Worm (Caenorhabditis elegans) whole organism, L2 larva: ENCODE data around the gene clec-210.
"Not testable (repeated sequence)": the region's sequence is repeated elsewhere in the genome, so short reads cannot be mapped to it uniquely, and the experiment has no call there.

Experiments
- C34F6.9 ChIP-seq: fragments of 150-350 bp; optimal IDR thresholded peaks from 2 replicates; lab custom pipeline; 2014; ENCODE audit warnings: missing biosample characterization, missing genetic modification characterization
- R02D3.7 ChIP-seq: fragments of 150-350 bp; optimal IDR thresholded peaks from 2 replicates; lab custom pipeline; 2014; ENCODE audit warnings: missing biosample characterization, missing genetic modification characterization
- ZK546.5 ChIP-seq: sonication (generic microtip); optimal IDR thresholded peaks from 2 replicates; lab custom pipeline; 2017; ENCODE audit warnings: missing biosample characterization, missing genetic modification characterization
- alr-1 ChIP-seq: fragments of 150-350 bp; optimal IDR thresholded peaks from 2 replicates; lab custom pipeline; 2014; ENCODE audit warnings: missing biosample characterization, missing genetic modification characterization
- aly-2 ChIP-seq: fragments of 150-350 bp; optimal IDR thresholded peaks from 2 replicates; lab custom pipeline; 2014; ENCODE audit warnings: missing biosample characterization, missing genetic modification characterization
- ama-1 ChIP-seq: fragments of 150-350 bp; optimal IDR thresholded peaks from 2 replicates; lab custom pipeline; 2018; ENCODE audit warnings: inconsistent platforms
- blmp-1 ChIP-seq: sonication (generic microtip); optimal IDR thresholded peaks from 2 replicates; lab custom pipeline; 2017; ENCODE audit warnings: missing genetic modification characterization, mild to moderate bottlenecking, missing compliant biosample characterization, antibody characterized with exemption, moderate library complexity; ENCODE audit not compliant: insufficient read depth
- ceh-16 ChIP-seq: fragments of 150-350 bp; optimal IDR thresholded peaks from 2 replicates; lab custom pipeline; 2014; ENCODE audit warnings: missing biosample characterization, missing genetic modification characterization
- ceh-82 ChIP-seq: fragments of 150-350 bp; optimal IDR thresholded peaks from 2 replicates; lab custom pipeline; 2014; ENCODE audit warnings: missing biosample characterization, missing genetic modification characterization
- crh-2 ChIP-seq: sonication (generic microtip); optimal IDR thresholded peaks from 2 replicates; lab custom pipeline; 2017; ENCODE audit warnings: missing biosample characterization, missing genetic modification characterization
- egl-27 ChIP-seq: sonication (generic microtip); optimal IDR thresholded peaks from 3 replicates; lab custom pipeline; 2017; ENCODE audit warnings: missing biosample characterization, missing genetic modification reagents, missing genetic modification characterization
- elt-3 ChIP-seq: sonication (generic microtip); optimal IDR thresholded peaks from 2 replicates; lab custom pipeline; 2017; ENCODE audit warnings: missing biosample characterization, missing genetic modification characterization
- fos-1 ChIP-seq: fragments of 150-350 bp; optimal IDR thresholded peaks from 2 replicates; lab custom pipeline; 2014; ENCODE audit warnings: missing biosample characterization, missing genetic modification characterization
- gmeb-1 ChIP-seq: fragments of 150-350 bp; optimal IDR thresholded peaks from 2 replicates; lab custom pipeline; 2014; ENCODE audit warnings: missing biosample characterization, missing genetic modification characterization
- lin-11 ChIP-seq: fragments of 150-350 bp; sonication (generic microtip); optimal IDR thresholded peaks from 2 replicates; lab custom pipeline; 2014; ENCODE audit warnings: missing biosample characterization, missing genetic modification characterization, inconsistent platforms, mixed read lengths
- lin-13 ChIP-seq: fragments of 150-350 bp; optimal IDR thresholded peaks from 2 replicates; lab custom pipeline; 2014; ENCODE audit warnings: missing biosample characterization, missing genetic modification reagents, missing genetic modification characterization
- lin-39 ChIP-seq: fragments of 150-350 bp; optimal IDR thresholded peaks from 2 replicates; lab custom pipeline; 2014; ENCODE audit warnings: missing biosample characterization, missing genetic modification reagents, missing genetic modification characterization
- lsy-2 ChIP-seq, 2 experiments: fragments of 150-350 bp in 1 of 2; sonication (generic microtip) in 1 of 2; optimal IDR thresholded peaks; 2 replicates each; lab custom pipeline; 2014 to 2017; ENCODE audit warnings: missing biosample characterization in 2 of 2, missing genetic modification characterization in 2 of 2
- mab-5 ChIP-seq: fragments of 150-350 bp; optimal IDR thresholded peaks from 2 replicates; lab custom pipeline; 2014; ENCODE audit warnings: missing biosample characterization, missing genetic modification characterization
- mbf-1 ChIP-seq: sonication (generic microtip); optimal IDR thresholded peaks from 2 replicates; lab custom pipeline; 2017; ENCODE audit warnings: missing biosample characterization, missing genetic modification characterization
- nhr-12 ChIP-seq: fragments of 150-350 bp; optimal IDR thresholded peaks from 2 replicates; lab custom pipeline; 2014; ENCODE audit warnings: missing biosample characterization, missing genetic modification characterization
- nhr-129 ChIP-seq: fragments of 150-350 bp; optimal IDR thresholded peaks from 2 replicates; lab custom pipeline; 2014; ENCODE audit warnings: missing biosample characterization, missing genetic modification characterization
- nhr-21 ChIP-seq: fragments of 150-350 bp; optimal IDR thresholded peaks from 2 replicates; lab custom pipeline; 2014; ENCODE audit warnings: missing biosample characterization, missing genetic modification characterization
- nhr-23 ChIP-seq: fragments of 150-350 bp; optimal IDR thresholded peaks from 2 replicates; lab custom pipeline; 2014; ENCODE audit warnings: missing biosample characterization, missing genetic modification reagents, missing genetic modification characterization
- nhr-237 ChIP-seq: fragments of 150-350 bp; optimal IDR thresholded peaks from 2 replicates; lab custom pipeline; 2014; ENCODE audit warnings: missing biosample characterization, missing genetic modification characterization
- nhr-6 ChIP-seq: fragments of 150-350 bp; optimal IDR thresholded peaks from 2 replicates; lab custom pipeline; 2014; ENCODE audit warnings: missing biosample characterization, missing genetic modification characterization
- nhr-77 ChIP-seq: fragments of 150-350 bp; optimal IDR thresholded peaks from 2 replicates; lab custom pipeline; 2014; ENCODE audit warnings: missing biosample characterization, missing genetic modification characterization
- peb-1 ChIP-seq: fragments of 150-350 bp; optimal IDR thresholded peaks from 2 replicates; lab custom pipeline; 2014; ENCODE audit warnings: missing biosample characterization, missing genetic modification characterization
- sma-3 ChIP-seq: sonication (generic microtip); optimal IDR thresholded peaks from 2 replicates; lab custom pipeline; 2016; ENCODE audit warnings: missing genetic modification reagents, missing genetic modification characterization, missing compliant biosample characterization
- sma-9 ChIP-seq, 2 experiments: fragments of 150-350 bp in 1 of 2; sonication (generic microtip) in 1 of 2; optimal IDR thresholded peaks; 2 replicates each; lab custom pipeline; 2014 to 2016; ENCODE audit warnings: missing genetic modification characterization in 2 of 2, mild to moderate bottlenecking in 1 of 2, missing biosample characterization in 1 of 2, missing compliant biosample characterization in 1 of 2, missing genetic modification reagents in 1 of 2, moderate library complexity in 1 of 2
- unc-39 ChIP-seq: fragments of 150-350 bp; optimal IDR thresholded peaks from 2 replicates; lab custom pipeline; 2014; ENCODE audit warnings: missing biosample characterization, missing genetic modification characterization
- unc-55 ChIP-seq: fragments of 150-350 bp; sonication (generic microtip); optimal IDR thresholded peaks from 3 replicates; lab custom pipeline; 2014; ENCODE audit warnings: missing biosample characterization, missing genetic modification reagents, missing genetic modification characterization
- unc-62 ChIP-seq: fragments of 150-350 bp; optimal IDR thresholded peaks from 2 replicates; lab custom pipeline; 2014; ENCODE audit warnings: missing biosample characterization, missing genetic modification reagents, missing genetic modification characterization
- zag-1 ChIP-seq: fragments of 150-350 bp; optimal IDR thresholded peaks from 2 replicates; lab custom pipeline; 2014; ENCODE audit warnings: missing biosample characterization, missing genetic modification characterization
- ztf-1 ChIP-seq: fragments of 200-800 bp; sonication (Bioruptor generic); conservative IDR thresholded peaks from 2 replicates; pipeline ENCODE4 v1.3.6; 2022; ENCODE audit warnings: missing genetic modification characterization, missing compliant biosample characterization
- ztf-11 ChIP-seq: sonication (generic microtip); optimal IDR thresholded peaks from 2 replicates; lab custom pipeline; 2017; ENCODE audit warnings: missing biosample characterization, missing genetic modification characterization

clec-210 gene

DNA sequence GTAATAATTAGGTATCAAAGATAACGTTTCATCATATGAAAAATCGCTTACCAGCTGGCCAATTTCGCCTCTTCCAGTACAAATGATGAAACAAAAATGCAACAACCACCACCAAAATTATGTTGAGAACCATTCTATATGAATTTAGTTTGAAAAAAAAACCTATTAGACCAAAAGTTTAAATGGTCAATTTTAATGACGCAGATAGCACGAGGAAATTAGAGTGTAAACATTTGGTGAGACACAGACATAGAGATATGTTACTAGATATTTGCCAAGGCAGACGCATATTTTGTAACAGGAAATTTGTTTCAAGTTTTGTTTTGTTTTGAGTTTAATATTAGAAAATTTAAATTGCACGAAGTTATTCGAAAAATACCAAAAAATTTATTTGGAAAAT is 23.8 kb upstream of the clec-210 start, which contains the start of gene cyp-33C9:
Gene cyp-33C9 (minus strand): TSS at position 211 of the 400 bp plus-strand sequence.
- no peak for TF ChIP-seq aly-2 (tag; lab: Kevin White, UChicago)
- TF ChIP-seq fos-1 (tag; lab: Kevin White, UChicago), result peak; percentile 19
- no peak for TF ChIP-seq unc-62
- no peak for TF ChIP-seq unc-55 (GFP tag; lab: Kevin White, UChicago)
- no peak for TF ChIP-seq nhr-237 (tag; lab: Kevin White, UChicago)
- TF ChIP-seq crh-2 (tag; lab: Kevin White, UChicago), result no peak
- TF ChIP-seq lin-13 (GFP tag; lab: Kevin White, UChicago), result no peak
- TF ChIP-seq nhr-129, result peak; percentile 12
- TF ChIP-seq C34F6.9 (tag; lab: Kevin White, UChicago), result peak; percentile 50
- no peak for TF ChIP-seq lin-39 (tag; lab: Kevin White, UChicago)
- TF ChIP-seq R02D3.7, result no peak
- no peak for TF ChIP-seq lin-11 (tag; lab: Kevin White, UChicago)
- no peak for TF ChIP-seq ZK546.5 (tag; lab: Kevin White, UChicago)
- no peak for TF ChIP-seq nhr-21 (tag; lab: Kevin White, UChicago)
- no peak for TF ChIP-seq mbf-1 (tag; lab: Kevin White, UChicago)
- TF ChIP-seq sma-9 (GFP tag; optimal IDR thresholded peaks at IDR 0.05; lab: Kevin White, UChicago), result peak; percentile 47
- TF ChIP-seq sma-9 (tag; optimal IDR thresholded peaks at IDR 0.05; lab: Kevin White, UChicago), result no peak
- no peak for TF ChIP-seq lsy-2 (tag; optimal IDR thresholded peaks at IDR 0.05; lab: Kevin White, UChicago)
- no peak for TF ChIP-seq mab-5 (tag; lab: Kevin White, UChicago)
- TF ChIP-seq ama-1, result no peak
- no peak for TF ChIP-seq alr-1 (tag; lab: Kevin White, UChicago)
- no peak for TF ChIP-seq ztf-11

DNA sequence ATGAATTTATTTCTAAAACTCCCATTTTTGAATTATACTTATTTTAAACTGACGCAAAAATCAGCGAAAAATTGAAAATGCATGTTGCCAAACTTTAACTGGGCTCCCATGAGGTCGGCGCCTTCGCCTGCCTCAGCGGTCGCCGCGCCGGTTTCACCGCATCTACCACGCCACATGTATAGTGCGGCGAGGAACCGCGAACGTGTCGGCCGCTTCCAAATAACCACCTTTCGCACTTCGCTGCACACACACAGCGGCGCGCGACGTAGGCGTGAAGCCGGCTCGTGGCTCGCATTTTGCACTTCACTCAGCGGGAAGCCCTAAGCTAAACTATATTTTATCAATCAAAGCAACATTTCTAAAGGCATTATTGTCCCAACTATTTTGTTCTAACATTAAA is 17.6 kb upstream of the clec-210 start:
- TF ChIP-seq nhr-23 (tag; lab: Kevin White, UChicago) (no peak), elt-3 (tag; lab: Kevin White, UChicago) (no peak)
- TF ChIP-seq, all 48 proteins: peak for 0

DNA sequence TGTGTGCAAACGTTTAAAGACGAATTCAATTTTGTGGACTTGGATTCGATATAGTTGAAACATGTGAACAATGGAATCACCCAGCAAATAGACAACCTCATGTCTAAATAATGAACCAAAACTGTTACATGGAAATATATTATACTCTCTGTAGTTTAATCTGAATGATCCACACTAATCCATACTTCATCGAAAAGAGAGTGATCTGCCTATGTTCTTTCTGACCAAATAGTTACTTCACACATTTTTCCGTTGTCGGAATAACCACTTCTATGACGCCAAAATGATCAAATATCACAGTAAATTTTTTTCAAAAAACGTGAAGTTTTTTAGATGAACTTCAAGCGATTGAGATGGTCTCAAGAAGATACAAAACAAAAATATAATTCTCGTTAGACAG is 16.1 kb upstream of the clec-210 start, which contains the start of gene Y73C8C.4:
Gene Y73C8C.4 (minus strand): TSS at position 101 of the 400 bp plus-strand sequence.
- not testable (repeated sequence) for TF ChIP-seq lin-39 (tag; lab: Kevin White, UChicago); lsy-2 (tag; optimal IDR thresholded peaks at IDR 0.05; lab: Kevin White, UChicago); ztf-1 (GFP tag; lab: Robert Waterston, UW)

DNA sequence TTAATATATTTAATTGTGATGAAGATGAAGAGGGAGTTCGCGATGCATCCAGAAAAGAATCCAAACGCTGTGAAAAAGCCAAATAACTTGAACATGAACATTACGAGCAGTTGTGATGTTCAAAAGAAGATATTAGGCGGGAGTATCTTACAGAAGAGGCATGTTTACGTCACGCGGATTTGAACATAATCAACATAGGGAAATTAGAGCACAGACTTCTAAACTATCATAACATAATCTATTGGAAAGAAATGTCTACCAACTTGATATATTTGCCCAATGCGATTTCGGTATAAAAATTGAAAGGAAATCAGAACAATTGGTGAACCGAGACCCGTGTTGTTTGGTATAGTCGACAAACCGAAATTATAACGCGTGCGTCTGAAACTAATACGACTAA is 14.0 kb upstream of the clec-210 start, which contains the start of gene str-66:
Gene str-66 (minus strand): TSS at position 101 of the 400 bp plus-strand sequence.
- no peak for TF ChIP-seq gmeb-1 (tag; lab: Kevin White, UChicago)
- no peak for TF ChIP-seq unc-39 (tag; lab: Kevin White, UChicago)
- TF ChIP-seq nhr-23 (tag; lab: Kevin White, UChicago), result no peak
- TF ChIP-seq zag-1, result no peak
- no peak for TF ChIP-seq blmp-1 (tag; lab: Kevin White, UChicago)
- no peak for TF ChIP-seq ceh-16 (tag; lab: Kevin White, UChicago)
- no peak for TF ChIP-seq lin-39 (tag; lab: Kevin White, UChicago)
- no peak for TF ChIP-seq peb-1 (tag; lab: Kevin White, UChicago)
- TF ChIP-seq nhr-21 (tag; lab: Kevin White, UChicago), result no peak
- TF ChIP-seq nhr-6 (tag; lab: Kevin White, UChicago), result no peak
- TF ChIP-seq elt-3 (tag; lab: Kevin White, UChicago), result no peak
- TF ChIP-seq nhr-12 (tag; lab: Kevin White, UChicago), result no peak
- no peak for TF ChIP-seq ZK546.5 (tag; lab: Kevin White, UChicago)
- no peak for TF ChIP-seq nhr-77 (tag; lab: Kevin White, UChicago)

DNA sequence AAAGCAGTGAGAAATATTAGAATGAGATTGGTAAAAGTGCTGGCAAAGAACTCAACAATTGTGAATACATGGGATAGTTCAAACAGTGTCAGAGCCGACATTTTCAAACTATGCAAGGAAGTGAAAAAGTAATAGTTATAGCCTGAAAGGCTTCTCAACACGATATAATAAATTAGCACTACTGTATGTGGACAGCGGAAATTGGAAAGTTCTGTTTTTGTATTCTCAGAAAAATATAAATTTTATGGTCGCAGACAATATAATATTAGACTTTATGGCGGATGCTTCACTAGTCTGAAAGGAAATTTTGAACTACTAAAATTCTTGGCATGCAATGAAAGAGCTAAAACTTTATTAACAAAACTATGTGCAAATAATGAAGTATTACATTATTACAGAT is 12.4 kb upstream of the clec-210 start, which contains the start of gene str-69:
Gene str-69 (minus strand): TSS at position 101 of the 400 bp plus-strand sequence.
- TF ChIP-seq egl-27 (no peak), ztf-11 (no peak), sma-3 (GFP tag; lab: Kevin White, UChicago) (no peak), nhr-23 (tag; lab: Kevin White, UChicago) (no peak), gmeb-1 (tag; lab: Kevin White, UChicago) (no peak), R02D3.7 (no peak), elt-3 (tag; lab: Kevin White, UChicago) (no peak), ceh-82 (tag; lab: Kevin White, UChicago) (no peak)
